Fruit fly (Drosophila melanogaster) whole organism, embryonic: ENCODE data around the gene CG46308.
A peak's percentile ranks its signal among the peaks of the same experiment; 100 is the strongest.

Source experiments
- Atf-2 ChIP-seq: fragments of 200-800 bp; sonication (Bioruptor generic); optimal IDR thresholded peaks from 2 replicates; lab custom pipeline; 2016; ENCODE audit warnings: missing biosample characterization, missing genetic modification characterization
- CG10462 ChIP-seq: fragments of 200-800 bp; sonication (Bioruptor generic); optimal IDR thresholded peaks from 2 replicates; lab custom pipeline; 2016; ENCODE audit warnings: missing biosample characterization, missing genetic modification characterization
- CG12236 ChIP-seq: fragments of 200-800 bp; sonication (Bioruptor generic); optimal IDR thresholded peaks from 2 replicates; lab custom pipeline; 2016; ENCODE audit warnings: missing biosample characterization, missing genetic modification characterization
- CG15601 ChIP-seq: fragments of 200-800 bp; sonication (Bioruptor generic); optimal IDR thresholded peaks from 3 replicates; lab custom pipeline; 2019; ENCODE audit warnings: missing biosample characterization, mild to moderate bottlenecking, missing genetic modification characterization, moderate library complexity
- CG1603 ChIP-seq: fragments of 200-800 bp; sonication (Bioruptor generic); optimal IDR thresholded peaks from 2 replicates; lab custom pipeline; 2019; ENCODE audit warnings: missing biosample characterization, mild to moderate bottlenecking, missing genetic modification characterization, moderate library complexity
- CG17361 ChIP-seq: fragments of 200-800 bp; sonication (Bioruptor generic); IDR thresholded peaks from 3 replicates; pipeline ENCODE4 v1.3.6; 2022; ENCODE audit warnings: missing biosample characterization, missing genetic modification characterization
- CG18476 ChIP-seq: fragments of 200-800 bp; sonication (Bioruptor generic); optimal IDR thresholded peaks from 2 replicates; lab custom pipeline; 2016; ENCODE audit warnings: missing biosample characterization, mild to moderate bottlenecking, missing genetic modification characterization
- CG2678 ChIP-seq: fragments of 200-800 bp; sonication (Bioruptor generic); optimal IDR thresholded peaks from 3 replicates; lab custom pipeline; 2019; ENCODE audit warnings: missing biosample characterization, mild to moderate bottlenecking, missing genetic modification characterization, moderate library complexity
- CG32767 ChIP-seq: fragments of 200-800 bp; sonication (Bioruptor generic); IDR thresholded peaks from 2 replicates; pipeline ENCODE4 v1.3.6; 2022; ENCODE audit warnings: missing biosample characterization, missing genetic modification characterization
- CG34422 ChIP-seq: fragments of 200-800 bp; sonication (Bioruptor generic); IDR thresholded peaks from 3 replicates; pipeline ENCODE4 v1.3.6; 2022; ENCODE audit warnings: missing biosample characterization, missing genetic modification characterization
- CG6175 ChIP-seq: fragments of 200-800 bp; sonication (Bioruptor generic); IDR thresholded peaks from 3 replicates; pipeline ENCODE4 v1.3.6; 2022; ENCODE audit warnings: missing biosample characterization, missing genetic modification characterization
- CG6254 ChIP-seq: fragments of 200-800 bp; sonication (Bioruptor generic); optimal IDR thresholded peaks from 3 replicates; lab custom pipeline; 2017; ENCODE audit warnings: mild to moderate bottlenecking, missing biosample characterization, missing genetic modification reagents, missing genetic modification characterization
- CG7372 ChIP-seq: fragments of 200-800 bp; sonication (Bioruptor generic); IDR thresholded peaks from 2 replicates; pipeline ENCODE4 v1.3.6; 2022; ENCODE audit warnings: missing biosample characterization, missing genetic modification characterization
- CG7928 ChIP-seq: fragments of 200-800 bp; sonication (Bioruptor generic); optimal IDR thresholded peaks from 2 replicates; lab custom pipeline; 2017; ENCODE audit warnings: missing biosample characterization, mild to moderate bottlenecking, missing genetic modification characterization
- CG8388 ChIP-seq: fragments of 200-800 bp; sonication (Bioruptor generic); optimal IDR thresholded peaks from 2 replicates; lab custom pipeline; 2019; ENCODE audit warnings: missing biosample characterization, mild to moderate bottlenecking, missing genetic modification characterization, moderate library complexity
- CG9437 ChIP-seq: fragments of 200-800 bp; sonication (Bioruptor generic); optimal IDR thresholded peaks from 2 replicates; lab custom pipeline; 2018; ENCODE audit warnings: missing biosample characterization, mild to moderate bottlenecking, missing genetic modification characterization
- CG9817 ChIP-seq: fragments of 200-800 bp; sonication (Bioruptor generic); optimal IDR thresholded peaks from 2 replicates; lab custom pipeline; 2018; ENCODE audit warnings: missing biosample characterization, mild to moderate bottlenecking, missing genetic modification characterization, moderate library complexity
- Dbx ChIP-seq: fragments of 200-800 bp; sonication (Bioruptor generic); IDR thresholded peaks from 3 replicates; pipeline ENCODE4 v1.3.6; 2022; ENCODE audit warnings: missing biosample characterization, missing genetic modification characterization
- Doc2 ChIP-seq: fragments of 200-800 bp; sonication (Bioruptor generic); IDR thresholded peaks from 2 replicates; pipeline ENCODE4 v1.3.6; 2022; ENCODE audit warnings: missing biosample characterization, missing genetic modification characterization
- Fer3 ChIP-seq: fragments of 200-800 bp; sonication (Bioruptor generic); optimal IDR thresholded peaks from 2 replicates; lab custom pipeline; 2018; ENCODE audit warnings: missing biosample characterization, mild to moderate bottlenecking, missing genetic modification characterization, moderate library complexity
- Gsc ChIP-seq: fragments of 200-800 bp; sonication (Bioruptor generic); IDR thresholded peaks from 2 replicates; pipeline ENCODE4 v1.3.6; 2022; ENCODE audit warnings: missing biosample characterization, missing genetic modification characterization
- H15 ChIP-seq: fragments of 200-800 bp; sonication (Bioruptor generic); IDR thresholded peaks from 3 replicates; pipeline ENCODE4 v1.3.6; 2022; ENCODE audit warnings: missing biosample characterization, missing genetic modification characterization
- HLHmδ ChIP-seq: fragments of 200-800 bp; sonication (Bioruptor generic); optimal IDR thresholded peaks from 2 replicates; lab custom pipeline; 2018; ENCODE audit warnings: missing biosample characterization, mild to moderate bottlenecking, missing genetic modification characterization, moderate library complexity
- Hr39 ChIP-seq: fragments of >200 bp; optimal IDR thresholded peaks from 2 replicates; lab custom pipeline; 2017
- MBD-R2 ChIP-seq: fragments of 200-800 bp; sonication (Bioruptor generic); IDR thresholded peaks from 2 replicates; pipeline ENCODE4 v1.3.6; 2022; ENCODE audit warnings: missing biosample characterization, missing genetic modification characterization
- Neu2 ChIP-seq: fragments of 200-800 bp; sonication (Bioruptor generic); optimal IDR thresholded peaks from 3 replicates; lab custom pipeline; 2016; ENCODE audit warnings: missing biosample characterization, missing genetic modification characterization, borderline replicate concordance
- Optix ChIP-seq: fragments of 200-800 bp; sonication (Bioruptor generic); IDR thresholded peaks from 3 replicates; pipeline ENCODE4 v1.3.6; 2022; ENCODE audit warnings: missing biosample characterization, missing genetic modification characterization
- PHDP ChIP-seq: fragments of 200-800 bp; sonication (Bioruptor generic); optimal IDR thresholded peaks from 3 replicates; lab custom pipeline; 2018; ENCODE audit warnings: missing biosample characterization, mild to moderate bottlenecking, missing genetic modification characterization, moderate library complexity
- Pdp1 ChIP-seq, 2 experiments: fragments of 200-800 bp; sonication (Bioruptor generic); optimal IDR thresholded peaks; 3 replicates each; lab custom pipeline; 2016; ENCODE audit warnings: missing biosample characterization in 2 of 2, missing genetic modification characterization in 2 of 2, mild to moderate bottlenecking in 1 of 2, moderate library complexity in 1 of 2
- Rx ChIP-seq: fragments of 200-800 bp; sonication (Bioruptor generic); IDR thresholded peaks from 2 replicates; pipeline ENCODE4 v1.3.6; 2022; ENCODE audit warnings: missing biosample characterization, missing genetic modification characterization
- Sox100B ChIP-seq: fragments of 200-800 bp; sonication (Bioruptor generic); optimal IDR thresholded peaks from 3 replicates; lab custom pipeline; 2018; ENCODE audit warnings: missing biosample characterization, mild to moderate bottlenecking, missing genetic modification characterization
- Trl ChIP-seq, 3 experiments: fragments of >200 bp in 2 of 3; fragments of 200-800 bp in 1 of 3; sonication (Bioruptor generic) in 1 of 3; optimal IDR thresholded peaks; 2 replicates in 1 of 3; 3 replicates in 2 of 3; lab custom pipeline; 2016 to 2017; ENCODE audit warnings: missing biosample characterization in 1 of 3, missing genetic modification characterization in 1 of 3
- cas ChIP-seq: fragments of 200-800 bp; sonication (Bioruptor generic); IDR thresholded peaks from 2 replicates; pipeline ENCODE4 v1.3.6; 2022; ENCODE audit warnings: missing biosample characterization, missing genetic modification characterization
- dmrt11E ChIP-seq: fragments of 200-800 bp; sonication (Bioruptor generic); optimal IDR thresholded peaks from 3 replicates; lab custom pipeline; 2018; ENCODE audit warnings: missing biosample characterization, mild to moderate bottlenecking, missing genetic modification characterization, moderate library complexity
- ewg ChIP-seq: fragments of 200-800 bp; sonication (Bioruptor generic); optimal IDR thresholded peaks from 3 replicates; lab custom pipeline; 2017; ENCODE audit warnings: mild to moderate bottlenecking, missing biosample characterization, missing genetic modification reagents, missing genetic modification characterization
- gce ChIP-seq: fragments of 200-800 bp; sonication (Bioruptor generic); IDR thresholded peaks from 3 replicates; pipeline ENCODE4 v1.3.6; 2022; ENCODE audit warnings: missing biosample characterization, missing genetic modification characterization
- ham ChIP-seq: fragments of 200-800 bp; sonication (Bioruptor generic); IDR thresholded peaks from 2 replicates; pipeline ENCODE4 v1.3.6; 2022; ENCODE audit warnings: missing biosample characterization, missing genetic modification characterization
- nau ChIP-seq: fragments of 200-800 bp; sonication (Bioruptor generic); optimal IDR thresholded peaks from 3 replicates; lab custom pipeline; 2017; ENCODE audit warnings: missing biosample characterization, mild to moderate bottlenecking, missing genetic modification characterization, missing genetic modification reagents
- nmo ChIP-seq: fragments of 200-800 bp; sonication (Bioruptor generic); optimal IDR thresholded peaks from 2 replicates; lab custom pipeline; 2018; ENCODE audit warnings: missing biosample characterization, mild to moderate bottlenecking, missing genetic modification characterization, moderate library complexity
- org-1 ChIP-seq: fragments of 200-800 bp; sonication (Bioruptor generic); optimal IDR thresholded peaks from 2 replicates; lab custom pipeline; 2017; ENCODE audit warnings: missing biosample characterization, missing genetic modification characterization
- peb ChIP-seq: fragments of 200-800 bp; sonication (Bioruptor generic); IDR thresholded peaks from 2 replicates; pipeline ENCODE4 v1.3.6; 2022; ENCODE audit warnings: missing biosample characterization, missing genetic modification characterization
- phol ChIP-seq: fragments of 200-800 bp; sonication (Bioruptor generic); optimal IDR thresholded peaks from 3 replicates; lab custom pipeline; 2018; ENCODE audit warnings: missing biosample characterization, mild to moderate bottlenecking, missing genetic modification characterization, moderate library complexity
- run ChIP-seq: fragments of 200-800 bp; sonication (Bioruptor generic); optimal IDR thresholded peaks from 3 replicates; lab custom pipeline; 2018; ENCODE audit warnings: missing biosample characterization, mild to moderate bottlenecking, missing genetic modification characterization
- slou ChIP-seq: fragments of 200-800 bp; sonication (Bioruptor generic); optimal IDR thresholded peaks from 3 replicates; lab custom pipeline; 2016; ENCODE audit warnings: missing biosample characterization, missing genetic modification characterization
- slp2 ChIP-seq: fragments of 200-800 bp; sonication (Bioruptor generic); optimal IDR thresholded peaks from 2 replicates; lab custom pipeline; 2016; ENCODE audit warnings: missing biosample characterization, missing genetic modification characterization
- sna ChIP-seq: fragments of 200-800 bp; sonication (Bioruptor generic); IDR thresholded peaks from 2 replicates; pipeline ENCODE4 v1.3.6; 2022; ENCODE audit warnings: missing biosample characterization, missing genetic modification characterization; ENCODE audit not compliant: partially characterized antibody
- so ChIP-seq: fragments of 200-800 bp; sonication (Bioruptor generic); IDR thresholded peaks from 3 replicates; pipeline ENCODE4 v1.3.6; 2022; ENCODE audit warnings: missing biosample characterization, missing genetic modification characterization
- tap ChIP-seq: fragments of 200-800 bp; optimal IDR thresholded peaks from 3 replicates; lab custom pipeline; 2019; ENCODE audit warnings: missing biosample characterization, mild to moderate bottlenecking, missing genetic modification characterization, moderate library complexity
- z ChIP-seq: fragments of 200-800 bp; sonication (Bioruptor generic); IDR thresholded peaks from 3 replicates; pipeline ENCODE4 v1.3.6; 2022; ENCODE audit warnings: missing biosample characterization, missing genetic modification characterization

The CG46308 gene

DNA sequence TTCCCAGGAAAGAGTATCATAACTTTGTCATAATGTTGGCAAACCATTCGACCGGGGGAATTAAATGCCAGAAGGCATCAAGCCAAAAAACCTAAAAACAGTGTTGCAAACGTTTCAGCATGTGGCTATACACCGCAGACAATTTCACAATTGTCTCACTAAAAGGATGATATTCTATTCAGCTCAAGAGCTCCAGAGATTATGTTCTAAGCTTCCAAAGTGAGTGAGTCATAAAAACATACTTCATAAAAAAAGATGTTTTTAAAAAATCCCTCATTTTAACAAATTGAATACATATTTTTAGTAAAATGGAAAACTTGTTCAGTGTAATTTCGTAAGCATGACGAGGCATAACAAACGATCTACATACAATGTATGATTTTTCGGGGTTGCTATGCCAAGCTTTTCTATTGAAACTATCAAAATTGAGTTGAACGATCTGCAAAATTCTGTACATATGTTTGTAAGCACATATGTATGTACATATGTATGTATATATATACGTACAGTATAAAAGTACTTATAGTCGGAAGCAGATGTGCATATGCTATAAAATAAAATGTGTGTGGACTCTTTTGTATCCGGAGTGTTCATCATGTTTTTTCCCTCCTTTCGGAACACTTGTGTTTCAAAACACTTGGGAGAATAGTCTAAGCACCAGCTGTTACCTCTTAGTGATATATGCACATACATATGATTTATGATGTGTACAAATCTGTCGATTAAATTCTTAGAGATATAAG, 53.5 kb downstream of the CG46308 start (continued):
- TF ChIP-seq CG8388, result peak; percentile 63
- no peak for TF ChIP-seq CG15601 (tag; lab: Kevin White, UChicago)
- no peak for TF ChIP-seq CG10462 (GFP tag; lab: Kevin White, UChicago)
- TF ChIP-seq CG7928 (GFP tag; lab: Kevin White, UChicago), result no peak
- peak; percentile 54 for TF ChIP-seq slp2 (GFP tag; lab: Kevin White, UChicago)
- peak; percentile 72; the same call in 1 of the 2 replicates for TF ChIP-seq CG32767
- TF ChIP-seq Fer3 (tag; lab: Kevin White, UChicago), result peak; percentile 84
- TF ChIP-seq CG18476 (GFP tag; lab: Kevin White, UChicago), result peak; percentile 76
- TF ChIP-seq z (GFP tag; lab: Robert Waterston, UW), result 0 out of 3 replicates have a peak, but pooled peaks have one; percentile 47
- no peak for TF ChIP-seq org-1
- TF ChIP-seq Dbx, result peak; percentile 34; the same call in 2 of the 3 replicates
- peak; percentile 62 to 86 for TF ChIP-seq Pdp1 (GFP tag; optimal IDR thresholded peaks at IDR 0.05; lab: Kevin White, UChicago)
- peak; percentile 48; the same call in 1 of the 3 replicates for TF ChIP-seq CG6175 (GFP tag; lab: Robert Waterston, UW)
- peak; percentile 25 for TF ChIP-seq CG9817 (tag; lab: Kevin White, UChicago)
- no peak for TF ChIP-seq Hr39 (lab: Kevin White, UChicago)
- TF ChIP-seq ham, result no peak
- peak; percentile 75 for TF ChIP-seq H15 (GFP tag; lab: Robert Waterston, UW)
- no peak; the same call in 1 of the 2 replicates for TF ChIP-seq MBD-R2 (GFP tag; lab: Robert Waterston, UW)
- TF ChIP-seq CG1603 (tag; lab: Kevin White, UChicago), result peak; percentile 66
- TF ChIP-seq ewg, result peak; percentile 19
- peak; percentile 55 for TF ChIP-seq nau
- peak; percentile 47 for TF ChIP-seq Sox100B (GFP tag; lab: Kevin White, UChicago)
- TF ChIP-seq PHDP (tag; lab: Kevin White, UChicago), result peak; percentile 61
- TF ChIP-seq peb (GFP tag; lab: Robert Waterston, UW), result peak; percentile 59
- TF ChIP-seq gce (GFP tag; lab: Robert Waterston, UW), result peak; percentile 76
- peak; percentile 86 for TF ChIP-seq nmo (GFP tag; lab: Kevin White, UChicago)
- TF ChIP-seq Atf-2 (GFP tag; lab: Kevin White, UChicago), result peak; percentile 60
- peak; percentile 52 for TF ChIP-seq CG9437 (GFP tag; lab: Kevin White, UChicago)
- TF ChIP-seq Gsc (GFP tag; lab: Robert Waterston, UW), result peak; percentile 51
- peak; percentile 27; the same call in 1 of the 2 replicates for TF ChIP-seq CG7372 (GFP tag; lab: Robert Waterston, UW)
- TF ChIP-seq slou (GFP tag; lab: Kevin White, UChicago), result peak; percentile 77
- TF ChIP-seq CG6254 (GFP tag; lab: Kevin White, UChicago), result peak; percentile 73
- TF ChIP-seq tap (tag; lab: Kevin White, UChicago), result peak; percentile 79
- peak; percentile 82 for TF ChIP-seq CG2678 (tag; lab: Kevin White, UChicago)
- TF ChIP-seq CG12236 (GFP tag; lab: Kevin White, UChicago), result peak; percentile 28
- TF ChIP-seq so (GFP tag; lab: Robert Waterston, UW), result peak; percentile 74; the same call in 2 of the 3 replicates
- TF ChIP-seq dmrt11E (tag; lab: Kevin White, UChicago), result peak; percentile 1
- TF ChIP-seq Trl (optimal IDR thresholded peaks at IDR 0.05; lab: Kevin White, UChicago), result no peak
- peak; percentile 63 for TF ChIP-seq Trl (GFP tag; optimal IDR thresholded peaks at IDR 0.05; lab: Kevin White, UChicago)
- TF ChIP-seq CG34422 (GFP tag; lab: Robert Waterston, UW), result peak; percentile 87
- no peak for TF ChIP-seq Neu2
- TF ChIP-seq cas, result 0 out of 2 replicates have a peak, but pooled peaks have one; percentile 14
- TF ChIP-seq sna (GFP tag; lab: Robert Waterston, UW), result no peak
- peak; percentile 91 for TF ChIP-seq CG17361
- TF ChIP-seq phol (tag; lab: Kevin White, UChicago), result peak; percentile 85
- peak; percentile 83 for TF ChIP-seq Rx
- TF ChIP-seq Optix, result peak; percentile 48; the same call in 1 of the 3 replicates
- TF ChIP-seq Doc2 (GFP tag; lab: Robert Waterston, UW), result no peak; the same call in 1 of the 2 replicates
- TF ChIP-seq HLHmδ (GFP tag; lab: Kevin White, UChicago), result no peak
- no peak for TF ChIP-seq run
